Worm (Caenorhabditis elegans) whole organism, mixed stage, embryonic: Measurements from ENCODE around the gene C07D10.1.

Experiments used
- bed-3 ChIP-seq: fragments of 200-800 bp; sonication (Bioruptor generic); optimal IDR thresholded peaks from 3 replicates; lab custom pipeline; 2018; ENCODE audit warnings: mild to moderate bottlenecking, missing genetic modification characterization, moderate library complexity, missing compliant biosample characterization
- ces-1 ChIP-seq: fragments of 150-350 bp; optimal IDR thresholded peaks from 2 replicates; lab custom pipeline; 2014; ENCODE audit warnings: missing biosample characterization, missing genetic modification reagents, missing genetic modification characterization
- cnd-1 ChIP-seq: fragments of 200-800 bp; sonication (Bioruptor generic); optimal IDR thresholded peaks from 2 replicates; lab custom pipeline; 2018; ENCODE audit warnings: mild to moderate bottlenecking, missing genetic modification characterization, missing compliant biosample characterization
- elt-1 ChIP-seq: sonication (generic microtip); optimal IDR thresholded peaks from 2 replicates; lab custom pipeline; 2017; ENCODE audit warnings: missing genetic modification characterization, mild to moderate bottlenecking, missing compliant biosample characterization, antibody characterized with exemption, moderate library complexity, borderline replicate concordance; ENCODE audit not compliant: insufficient read depth
- elt-3 ChIP-seq: fragments of 150-350 bp; optimal IDR thresholded peaks from 2 replicates; lab custom pipeline; 2014; ENCODE audit warnings: missing biosample characterization, missing genetic modification characterization
- flh-1 ChIP-seq: fragments of 200-800 bp; sonication (Bioruptor generic); optimal IDR thresholded peaks from 2 replicates; lab custom pipeline; 2018; ENCODE audit warnings: mild to moderate bottlenecking, missing genetic modification characterization, moderate library complexity, missing compliant biosample characterization
- lin-13 ChIP-seq: fragments of 150-350 bp; optimal IDR thresholded peaks from 2 replicates; lab custom pipeline; 2014; ENCODE audit warnings: missing biosample characterization, missing genetic modification characterization
- mab-5 ChIP-seq: fragments of 150-350 bp; optimal IDR thresholded peaks from 2 replicates; lab custom pipeline; 2014; ENCODE audit warnings: missing biosample characterization, missing genetic modification characterization
- nhr-12 ChIP-seq: fragments of 150-350 bp; optimal IDR thresholded peaks from 2 replicates; lab custom pipeline; 2014; ENCODE audit warnings: missing biosample characterization, missing genetic modification characterization
- nhr-76 ChIP-seq: sonication (generic microtip); optimal IDR thresholded peaks from 2 replicates; lab custom pipeline; 2017; ENCODE audit warnings: missing biosample characterization, missing genetic modification characterization
- pha-4 ChIP-seq: fragments of 150-350 bp; optimal IDR thresholded peaks from 2 replicates; lab custom pipeline; 2018; ENCODE audit warnings: missing biosample characterization, missing genetic modification reagents, missing genetic modification characterization
- sptf-1 ChIP-seq: sonication (generic microtip); optimal IDR thresholded peaks from 2 replicates; lab custom pipeline; 2017; ENCODE audit warnings: mild to moderate bottlenecking, missing genetic modification characterization, moderate library complexity, missing compliant biosample characterization
- ztf-11 ChIP-seq: fragments of 150-350 bp; optimal IDR thresholded peaks from 2 replicates; lab custom pipeline; 2014; ENCODE audit warnings: missing biosample characterization, missing genetic modification characterization

DNA sequence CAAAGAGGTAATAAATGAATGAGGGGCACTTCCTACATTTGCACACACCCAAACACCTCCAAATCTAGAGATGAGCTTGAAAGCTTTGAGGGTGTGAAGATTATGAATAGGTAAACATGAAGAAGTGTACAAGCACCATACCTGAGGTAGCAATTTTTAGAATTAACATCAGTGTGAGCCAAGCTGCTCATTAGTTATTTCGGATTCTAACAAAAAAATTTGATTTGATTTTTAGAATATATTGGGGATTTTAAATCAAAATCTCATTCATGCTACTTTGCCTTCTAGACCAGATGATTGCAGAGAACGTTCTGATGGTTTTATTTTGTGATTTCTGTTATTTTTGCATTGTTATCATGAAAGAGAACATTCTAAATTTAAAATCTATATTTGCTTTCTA is 15.0 kb downstream of the C07D10.1 start:
- TF ChIP-seq elt-1 (tag; lab: Kevin White, UChicago) (no peak), nhr-12 (tag; lab: Kevin White, UChicago) (no peak), ces-1 (GFP tag; lab: Kevin White, UChicago) (no peak), elt-3 (tag; lab: Kevin White, UChicago) (no peak), ztf-11 (tag; lab: Kevin White, UChicago) (no peak), nhr-76 (tag; lab: Kevin White, UChicago) (no peak), pha-4 (tag; lab: Kevin White, UChicago) (no peak), cnd-1 (tag; lab: Kevin White, UChicago) (no peak), lin-13 (tag; lab: Kevin White, UChicago) (no peak), sptf-1 (tag; lab: Kevin White, UChicago) (no peak), mab-5 (no peak), flh-1 (GFP tag; lab: Kevin White, UChicago) (no peak), bed-3 (GFP tag; lab: Kevin White, UChicago) (no peak)
